Worm (Caenorhabditis elegans): ENCODE data around the gene F10G2.2.

ce11 chrV:7325285-7325684 is 5.7 kb upstream of the F10G2.2 start, which contains the start of gene srx-92:
- no peak for TF ChIP-seq nhr-237 (tag; optimal IDR thresholded peaks at IDR 0.05)
- TF ChIP-seq zag-1 (tag; optimal IDR thresholded peaks at IDR 0.05), result no peak
- no peak for TF ChIP-seq skn-1 (tag; optimal IDR thresholded peaks at IDR 0.05)
- no peak for TF ChIP-seq ztf-4 (tag; optimal IDR thresholded peaks at IDR 0.05)
- no peak for TF ChIP-seq ceh-9 (tag; optimal IDR thresholded peaks at IDR 0.05)
- no peak for TF ChIP-seq R02D3.7 (tag; optimal IDR thresholded peaks at IDR 0.05)
- no peak for TF ChIP-seq ZK546.5 (tag; optimal IDR thresholded peaks at IDR 0.05)
- no peak for TF ChIP-seq nhr-28 (tag; optimal IDR thresholded peaks at IDR 0.05)

All from whole organism, L3 larva.